Worm (Caenorhabditis elegans) whole organism, L3 larva: ENCODE results near the gene R13H9.6.

Experiments used
- elt-1 ChIP-seq: fragments of 150-350 bp; optimal IDR thresholded peaks from 2 replicates; lab custom pipeline; 2014; ENCODE audit warnings: missing biosample characterization, missing genetic modification characterization
- elt-3 ChIP-seq, 3 experiments: fragments of 150-350 bp in 1 of 3; sonication (generic microtip) in 2 of 3; optimal IDR thresholded peaks; 2 replicates in 2 of 3; 4 replicates in 1 of 3; lab custom pipeline; 2014 to 2017; ENCODE audit warnings: missing biosample characterization in 3 of 3, missing genetic modification characterization in 3 of 3
- nhr-12 ChIP-seq: fragments of 150-350 bp; optimal IDR thresholded peaks from 2 replicates; lab custom pipeline; 2014; ENCODE audit warnings: missing biosample characterization, missing genetic modification characterization
- nhr-76 ChIP-seq: fragments of 150-350 bp; sonication (generic microtip); optimal IDR thresholded peaks from 5 replicates; lab custom pipeline; 2014; ENCODE audit warnings: missing biosample characterization, missing genetic modification characterization
- pha-4 ChIP-seq: fragments of 150-350 bp; optimal IDR thresholded peaks from 2 replicates; lab custom pipeline; 2014; ENCODE audit warnings: missing biosample characterization, missing genetic modification reagents, missing genetic modification characterization

DNA sequence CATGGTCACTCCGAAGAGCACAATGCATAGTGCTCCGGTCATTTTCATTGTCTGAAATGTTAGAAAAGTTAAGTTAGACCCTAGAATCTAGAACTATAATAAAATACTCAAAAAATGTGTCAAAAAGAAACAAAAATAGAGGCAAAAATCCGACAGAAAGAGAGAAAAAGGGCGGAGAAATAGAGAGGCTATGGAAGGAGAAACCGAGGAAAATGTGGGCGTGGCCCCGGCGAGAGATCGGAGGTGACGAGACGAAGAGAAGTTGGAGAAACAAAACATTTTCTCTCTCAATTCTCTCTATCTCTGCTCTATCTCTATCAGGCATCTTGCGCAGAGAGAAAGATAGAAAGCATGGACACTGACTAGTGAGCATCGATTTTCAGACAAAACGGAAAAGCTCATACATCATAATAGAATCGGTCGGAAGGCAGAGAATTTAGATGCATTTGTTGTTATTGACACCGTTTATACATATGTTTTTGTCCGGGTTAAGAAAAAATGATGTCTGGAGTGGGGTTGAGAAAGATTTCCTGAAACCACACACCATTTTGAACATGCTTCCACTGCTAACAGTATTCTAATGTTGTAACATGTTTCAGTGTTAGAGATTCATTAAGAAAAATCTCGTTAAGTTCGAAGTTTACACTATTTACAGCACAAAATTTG, 34.9 kb upstream of the R13H9.6 start, which contains the start of gene C02B10.3:
- no peak for TF ChIP-seq nhr-76 (tag; lab: Kevin White, UChicago)
- TF ChIP-seq pha-4 (tag; lab: Kevin White, UChicago), result peak; percentile 22
- no peak for TF ChIP-seq elt-3 (tag; optimal IDR thresholded peaks at IDR 0.05; lab: Kevin White, UChicago)
- TF ChIP-seq nhr-12 (tag; lab: Kevin White, UChicago), result no peak
- TF ChIP-seq elt-1 (tag; lab: Kevin White, UChicago), result no peak
